Worm (Caenorhabditis elegans) whole organism, L3 larva: ENCODE data around the gene skr-10.

ENCODE experiments used
- aly-2 ChIP-seq: fragments of 150-350 bp; optimal IDR thresholded peaks from 2 replicates; lab custom pipeline; 2014; ENCODE audit warnings: missing biosample characterization, missing genetic modification characterization
- ama-1 ChIP-seq: fragments of 150-350 bp; optimal IDR thresholded peaks from 2 replicates; lab custom pipeline; 2018
- ceh-16 ChIP-seq: sonication (generic microtip); optimal IDR thresholded peaks from 2 replicates; lab custom pipeline; 2017; ENCODE audit warnings: missing biosample characterization, missing genetic modification characterization
- ceh-28 ChIP-seq: fragments of 150-350 bp; optimal IDR thresholded peaks from 2 replicates; lab custom pipeline; 2014; ENCODE audit warnings: missing biosample characterization, missing genetic modification reagents, missing genetic modification characterization
- ceh-82 ChIP-seq: fragments of 150-350 bp; optimal IDR thresholded peaks from 2 replicates; lab custom pipeline; 2014; ENCODE audit warnings: missing biosample characterization, missing genetic modification characterization
- ceh-9 ChIP-seq: sonication (generic microtip); optimal IDR thresholded peaks from 2 replicates; lab custom pipeline; 2018; ENCODE audit warnings: missing biosample characterization, missing genetic modification characterization
- egl-27 ChIP-seq: sonication (generic microtip); optimal IDR thresholded peaks from 4 replicates; lab custom pipeline; 2017; ENCODE audit warnings: missing biosample characterization, missing genetic modification reagents, missing genetic modification characterization
- egl-5 ChIP-seq: fragments of 150-350 bp; optimal IDR thresholded peaks from 2 replicates; lab custom pipeline; 2017; ENCODE audit warnings: missing biosample characterization, missing genetic modification reagents, missing genetic modification characterization, inconsistent platforms
- elt-1 ChIP-seq: fragments of 150-350 bp; optimal IDR thresholded peaks from 2 replicates; lab custom pipeline; 2014; ENCODE audit warnings: missing biosample characterization, missing genetic modification characterization
- elt-2 ChIP-seq: sonication (generic microtip); optimal IDR thresholded peaks from 2 replicates; lab custom pipeline; 2016; ENCODE audit warnings: missing genetic modification reagents, mild to moderate bottlenecking, missing genetic modification characterization, missing compliant biosample characterization
- elt-3 ChIP-seq, 3 experiments: fragments of 150-350 bp in 1 of 3; sonication (generic microtip) in 2 of 3; optimal IDR thresholded peaks; 2 replicates in 2 of 3; 4 replicates in 1 of 3; lab custom pipeline; 2014 to 2017; ENCODE audit warnings: missing biosample characterization in 3 of 3, missing genetic modification characterization in 3 of 3
- fkh-2 ChIP-seq: fragments of 150-350 bp; optimal IDR thresholded peaks from 2 replicates; lab custom pipeline; 2014; ENCODE audit warnings: missing biosample characterization, missing genetic modification reagents, missing genetic modification characterization
- fos-1 ChIP-seq: fragments of 150-350 bp; optimal IDR thresholded peaks from 2 replicates; lab custom pipeline; 2014; ENCODE audit warnings: missing biosample characterization, missing genetic modification characterization
- jun-1 ChIP-seq: fragments of 150-350 bp; optimal IDR thresholded peaks from 2 replicates; lab custom pipeline; 2014; ENCODE audit warnings: missing biosample characterization, missing genetic modification reagents, missing genetic modification characterization
- lin-15B ChIP-seq: fragments of 150-350 bp; optimal IDR thresholded peaks from 2 replicates; lab custom pipeline; 2014; ENCODE audit warnings: missing biosample characterization, missing genetic modification characterization
- lin-39 ChIP-seq: fragments of 150-350 bp; optimal IDR thresholded peaks from 2 replicates; lab custom pipeline; 2018; ENCODE audit warnings: missing biosample characterization, missing genetic modification reagents, missing genetic modification characterization
- lsy-12 ChIP-seq: sonication (generic microtip); optimal IDR thresholded peaks from 2 replicates; lab custom pipeline; 2016; ENCODE audit warnings: mild to moderate bottlenecking, missing genetic modification characterization, missing compliant biosample characterization
- mdl-1 ChIP-seq: fragments of 150-350 bp; optimal IDR thresholded peaks from 2 replicates; lab custom pipeline; 2014; ENCODE audit warnings: missing biosample characterization, missing genetic modification characterization
- nfya-1 ChIP-seq: sonication (generic microtip); optimal IDR thresholded peaks from 2 replicates; lab custom pipeline; 2017; ENCODE audit warnings: missing genetic modification characterization, mild to moderate bottlenecking, missing compliant biosample characterization, antibody characterized with exemption, moderate library complexity; ENCODE audit not compliant: insufficient read depth
- nhr-12 ChIP-seq: fragments of 150-350 bp; optimal IDR thresholded peaks from 2 replicates; lab custom pipeline; 2014; ENCODE audit warnings: missing biosample characterization, missing genetic modification characterization
- nhr-23 ChIP-seq: fragments of 150-350 bp; optimal IDR thresholded peaks from 2 replicates; lab custom pipeline; 2014; ENCODE audit warnings: missing biosample characterization, missing genetic modification reagents, missing genetic modification characterization
- nhr-28 ChIP-seq: fragments of 150-350 bp; optimal IDR thresholded peaks from 2 replicates; lab custom pipeline; 2014; ENCODE audit warnings: missing biosample characterization, missing genetic modification characterization
- pha-4 ChIP-seq: fragments of 150-350 bp; optimal IDR thresholded peaks from 2 replicates; lab custom pipeline; 2014; ENCODE audit warnings: missing biosample characterization, missing genetic modification reagents, missing genetic modification characterization
- pqm-1 ChIP-seq: fragments of 150-350 bp; optimal IDR thresholded peaks from 2 replicates; lab custom pipeline; 2017; ENCODE audit warnings: missing biosample characterization, missing genetic modification characterization, inconsistent platforms
- sea-2 ChIP-seq: fragments of 150-350 bp; sonication (generic microtip); optimal IDR thresholded peaks from 4 replicates; lab custom pipeline; 2014; ENCODE audit warnings: missing biosample characterization, missing genetic modification reagents, missing genetic modification characterization
- skn-1 ChIP-seq: fragments of 150-350 bp; optimal IDR thresholded peaks from 2 replicates; lab custom pipeline; 2014; ENCODE audit warnings: missing biosample characterization, missing genetic modification characterization
- snpc-4 ChIP-seq: fragments of 150-350 bp; optimal IDR thresholded peaks from 2 replicates; lab custom pipeline; 2014; ENCODE audit warnings: missing biosample characterization, missing genetic modification characterization
- unc-62 ChIP-seq: fragments of 150-350 bp; sonication (generic microtip); optimal IDR thresholded peaks from 4 replicates; lab custom pipeline; 2014; ENCODE audit warnings: missing biosample characterization, missing genetic modification reagents, missing genetic modification characterization
- zag-1 ChIP-seq: fragments of 150-350 bp; optimal IDR thresholded peaks from 2 replicates; lab custom pipeline; 2014; ENCODE audit warnings: missing biosample characterization, missing genetic modification characterization
- ztf-11 ChIP-seq: fragments of 150-350 bp; optimal IDR thresholded peaks from 2 replicates; lab custom pipeline; 2014; ENCODE audit warnings: missing biosample characterization, missing genetic modification characterization

Gene skr-10

DNA sequence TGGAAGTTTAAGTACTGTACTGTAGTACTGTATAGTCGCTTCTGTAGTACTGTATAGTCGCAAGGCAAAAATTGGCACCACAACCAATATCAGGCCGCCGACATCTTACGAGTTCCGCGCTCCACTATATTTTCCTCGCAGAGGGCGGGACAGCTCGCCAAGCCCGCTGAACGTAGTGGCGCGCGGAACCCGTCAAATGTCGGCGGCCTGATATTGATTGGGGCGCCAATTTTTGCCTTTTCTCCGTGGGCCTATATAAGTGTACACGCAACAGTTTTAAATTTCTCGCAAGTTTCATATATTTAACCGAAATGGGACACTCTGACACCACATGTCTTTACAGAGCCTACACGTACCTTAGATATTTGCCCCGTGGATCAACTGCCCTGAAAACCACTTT, 3.4 kb downstream of the skr-10 start:
- no peak for TF ChIP-seq zag-1 (tag; lab: Kevin White, UChicago)
- TF ChIP-seq, all 47 proteins: peak for 0

DNA sequence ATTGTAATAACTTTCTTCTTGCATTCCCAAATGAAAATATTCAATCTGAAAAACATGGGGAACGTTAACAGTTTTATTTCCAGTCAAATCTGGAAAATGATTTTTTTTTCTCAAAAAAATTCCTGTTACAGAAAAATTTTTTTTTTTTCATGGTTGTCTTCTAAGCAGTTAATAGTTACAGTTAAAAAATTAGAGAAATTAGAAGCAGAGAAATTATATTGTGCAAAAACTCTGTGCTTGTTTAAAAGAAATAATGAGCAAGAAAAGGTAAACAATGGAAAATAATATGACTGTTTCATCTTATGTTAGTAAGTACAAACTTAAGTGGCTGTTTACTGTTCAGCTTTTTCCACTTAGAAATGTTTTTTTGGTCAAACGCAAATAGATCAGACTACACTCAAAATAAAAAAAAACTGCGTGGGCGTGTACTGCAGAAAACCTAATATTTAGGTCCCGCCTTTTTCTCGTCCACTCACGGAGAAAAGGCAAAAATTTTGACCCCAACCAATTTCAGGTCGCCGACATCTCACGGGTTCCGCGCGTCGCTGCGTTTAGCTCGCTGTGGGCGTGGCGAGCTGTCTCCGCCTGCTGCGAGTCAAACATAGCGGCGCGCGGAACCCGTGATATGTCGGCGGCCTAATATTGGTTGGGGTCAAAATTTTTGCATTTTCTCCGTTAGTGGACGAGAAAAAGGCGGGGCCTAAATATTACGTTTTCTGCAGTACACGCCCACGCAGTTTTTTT, 4.4 kb downstream of the skr-10 start, which contains the start of gene ifas-3:
TSS of gene ifas-3 (minus strand) at position 51 of the 744 bp plus-strand sequence.
- TF ChIP-seq skn-1 (tag; lab: Kevin White, UChicago) (no peak), sea-2 (GFP tag; lab: Kevin White, UChicago) (no peak), nhr-12 (no peak), ztf-11 (tag; lab: Kevin White, UChicago) (no peak), ceh-28 (no peak), elt-2 (tag; lab: Kevin White, UChicago) (no peak)

DNA sequence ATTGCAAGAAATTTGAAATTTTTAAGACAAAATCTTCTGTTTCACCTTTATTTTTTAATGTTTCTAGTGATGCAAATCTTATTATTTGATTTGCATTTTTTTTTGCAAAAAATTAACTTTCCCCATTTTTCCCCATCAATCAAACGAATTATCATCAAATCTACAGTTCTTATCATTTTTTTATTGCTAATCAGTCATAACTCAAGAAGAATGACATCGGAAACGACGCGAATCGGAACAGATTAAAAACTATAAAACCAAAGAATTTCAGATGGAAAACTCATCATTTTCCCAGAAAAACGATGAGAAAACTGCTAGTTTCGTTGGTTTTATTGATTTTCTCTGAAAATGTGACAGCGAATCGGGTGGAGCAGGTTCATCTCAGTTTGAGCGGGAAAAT, 5.0 kb downstream of the skr-10 start, which contains the start of gene Y105C5B.15:
TSS of gene Y105C5B.15 (plus strand) at position 297 of the 400 bp plus-strand sequence.
- TF ChIP-seq mdl-1 (no peak), elt-2 (tag; lab: Kevin White, UChicago) (peak; percentile 67)
- TF ChIP-seq, all 47 proteins: peak for 1

DNA sequence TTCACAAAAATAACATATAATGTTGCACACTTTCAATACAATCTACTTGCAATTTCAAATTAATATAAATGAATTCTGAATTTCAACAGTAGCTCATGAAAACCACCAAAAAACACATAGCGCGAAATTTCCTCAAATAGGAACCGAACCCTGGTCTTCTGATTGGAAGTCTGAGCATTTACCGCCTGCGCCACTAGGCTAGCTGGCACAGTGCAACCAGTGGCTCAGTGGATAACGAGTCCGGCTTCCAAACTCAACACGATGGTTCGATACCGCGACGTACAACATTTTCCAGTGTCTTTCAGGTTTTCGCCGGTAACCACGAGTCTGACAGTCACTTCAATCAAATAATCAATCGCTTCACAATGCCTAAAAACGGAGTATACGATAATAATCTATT, 7.1 kb downstream of the skr-10 start:
- TF ChIP-seq elt-1 (tag; lab: Kevin White, UChicago), result no peak
- TF ChIP-seq mdl-1, result no peak
- TF ChIP-seq ama-1, result no peak
- no peak for TF ChIP-seq nhr-23 (tag; lab: Kevin White, UChicago)
- no peak for TF ChIP-seq skn-1 (tag; lab: Kevin White, UChicago)
- no peak for TF ChIP-seq elt-3 (tag; optimal IDR thresholded peaks at IDR 0.05; lab: Kevin White, UChicago)
- TF ChIP-seq sea-2 (GFP tag; lab: Kevin White, UChicago), result no peak
- TF ChIP-seq fos-1 (tag; lab: Kevin White, UChicago), result no peak
- TF ChIP-seq pqm-1 (tag; lab: Kevin White, UChicago), result no peak

DNA sequence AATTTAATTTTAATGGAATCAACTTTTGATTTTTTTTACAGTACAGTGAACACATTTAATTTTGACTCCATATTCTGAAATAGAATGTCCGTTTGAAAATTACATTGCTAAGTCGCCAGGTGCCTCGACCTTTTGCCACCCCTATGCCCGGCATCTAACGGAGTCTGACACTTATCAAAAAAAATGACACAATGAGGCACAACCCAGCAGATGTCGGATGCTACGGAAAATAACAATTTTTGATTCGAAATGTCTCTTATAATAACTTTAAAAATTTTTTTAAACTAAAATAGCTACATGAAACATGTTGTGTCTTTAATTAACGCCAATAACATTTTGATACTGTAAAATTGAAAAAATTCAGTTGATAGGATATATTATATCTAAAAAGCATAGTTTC, 8.7 kb downstream of the skr-10 start:
- TF ChIP-seq ceh-9 (tag; lab: Kevin White, UChicago) (no peak), egl-27 (tag; lab: Kevin White, UChicago) (no peak)

DNA sequence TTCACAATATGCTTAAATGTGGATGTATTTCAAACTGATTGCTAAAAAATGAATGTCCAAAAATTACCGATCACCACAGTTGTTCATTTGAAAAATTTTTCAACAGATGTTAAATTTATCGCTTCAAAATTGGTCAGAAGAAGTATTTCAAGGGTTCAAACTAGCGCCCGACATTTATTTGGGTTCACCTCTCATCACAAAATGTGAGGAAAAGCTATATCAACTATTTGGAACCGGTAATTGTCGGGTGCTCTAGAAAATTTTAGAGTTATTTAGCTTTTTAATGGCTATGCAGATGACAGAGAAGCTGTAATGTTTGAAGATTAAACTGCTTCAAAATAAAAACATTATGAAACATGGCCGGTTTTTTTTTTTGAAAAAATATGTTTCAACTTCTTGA, 14.5 kb downstream of the skr-10 start:
- TF ChIP-seq elt-2 (tag; lab: Kevin White, UChicago), result no peak
- no peak for TF ChIP-seq snpc-4 (tag; lab: Kevin White, UChicago)
- TF ChIP-seq pha-4 (tag; lab: Kevin White, UChicago), result no peak
- TF ChIP-seq skn-1 (tag; lab: Kevin White, UChicago), result no peak
- TF ChIP-seq lin-39 (tag; lab: Kevin White, UChicago), result no peak

DNA sequence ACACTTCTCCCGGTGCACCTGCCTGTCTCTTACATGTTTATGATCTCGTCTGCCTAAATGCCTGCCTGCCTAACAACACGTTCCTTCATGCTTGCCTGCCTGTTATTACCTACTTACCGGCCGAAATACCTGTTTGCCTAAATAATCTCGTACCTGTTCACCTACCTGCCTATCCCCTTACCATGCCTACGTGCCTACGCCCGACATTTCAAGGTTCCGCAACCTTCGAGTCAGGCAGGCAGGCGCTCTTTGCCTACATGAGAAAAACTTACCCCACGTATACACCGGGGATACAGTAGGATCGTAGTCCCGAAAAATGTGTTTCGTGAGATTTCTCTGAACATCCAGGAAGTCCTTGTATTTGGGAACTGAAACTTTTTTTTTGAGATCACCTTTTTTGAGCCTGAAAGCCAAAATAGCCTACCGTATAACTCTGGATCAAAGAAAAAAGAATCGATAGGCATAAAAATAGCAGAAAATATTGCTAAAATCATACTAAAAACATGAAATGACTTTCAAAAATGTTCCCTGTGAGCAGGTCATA, 15.7 kb downstream of the skr-10 start, which contains the start of gene lgc-19:
TSS of gene lgc-19 (minus strand) at position 494 of the 544 bp plus-strand sequence.
- TF ChIP-seq nfya-1 (tag; lab: Kevin White, UChicago), result no peak
- TF ChIP-seq unc-62 (GFP tag; lab: Kevin White, UChicago), result no peak
- no peak for TF ChIP-seq ceh-82 (tag; lab: Kevin White, UChicago)
- no peak for TF ChIP-seq skn-1 (tag; lab: Kevin White, UChicago)
- TF ChIP-seq lin-15B (tag; lab: Kevin White, UChicago), result no peak

DNA sequence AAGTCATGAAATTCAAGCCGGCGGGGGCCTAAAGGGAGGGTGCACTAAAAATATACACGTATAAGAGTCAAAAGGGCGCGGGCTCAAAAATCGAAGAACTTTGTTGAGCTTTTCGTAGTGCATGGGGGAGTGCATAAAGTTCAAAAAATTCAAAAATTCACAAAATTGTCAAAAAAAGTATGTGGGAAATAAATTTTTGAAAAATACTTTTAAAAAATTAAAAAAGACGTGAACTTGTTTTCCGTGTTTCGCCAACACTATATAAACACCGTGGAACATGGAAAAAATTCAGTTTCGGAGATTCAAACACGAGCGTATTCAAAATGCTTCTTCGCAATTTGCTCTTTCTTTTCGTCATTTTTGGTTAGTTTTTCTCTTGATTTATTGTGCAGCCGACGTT, 16.2 kb downstream of the skr-10 start, which contains the start of gene Y105C5B.17:
TSS of gene Y105C5B.17 (plus strand) at position 301 of the 400 bp plus-strand sequence.
- TF ChIP-seq zag-1 (tag; lab: Kevin White, UChicago) (no peak), nhr-28 (tag; lab: Kevin White, UChicago) (no peak), ztf-11 (tag; lab: Kevin White, UChicago) (no peak), fkh-2 (no peak), egl-27 (tag; lab: Kevin White, UChicago) (no peak), egl-5 (no peak), pha-4 (tag; lab: Kevin White, UChicago) (no peak), elt-1 (tag; lab: Kevin White, UChicago) (no peak), aly-2 (tag; lab: Kevin White, UChicago) (no peak), snpc-4 (tag; lab: Kevin White, UChicago) (no peak), ama-1 (no peak), ceh-16 (tag; lab: Kevin White, UChicago) (no peak), lsy-12 (tag; lab: Kevin White, UChicago) (no peak), elt-2 (tag; lab: Kevin White, UChicago) (no peak), jun-1 (tag; lab: Kevin White, UChicago) (no peak)
